Worm (Caenorhabditis elegans): ENCODE results near the gene srsx-3.

The srsx-3 gene

ce11 chrV:7893812-7894381, 43.2 kb downstream of the srsx-3 start, which contains the start of gene F40A3.6:
Gene F40A3.6 (minus strand): TSS chrV:7893862.
- TF ChIP-seq F13H6.1 (tag; optimal IDR thresholded peaks at IDR 0.05) = peak; percentile 34
- TF ChIP-seq sem-4 (tag; optimal IDR thresholded peaks at IDR 0.05) = peak; percentile 3
- no peak for TF ChIP-seq mdl-1 (tag; optimal IDR thresholded peaks at IDR 0.05)
- TF ChIP-seq nhr-10 (tag; optimal IDR thresholded peaks at IDR 0.05) = no peak
- TF ChIP-seq lsy-2 (tag; optimal IDR thresholded peaks at IDR 0.05) = peak in 1 of 2 experiments; percentile 44
- no peak for TF ChIP-seq mbf-1 (tag; optimal IDR thresholded peaks at IDR 0.05)
- peak; percentile 49 for TF ChIP-seq sma-9 (GFP tag; optimal IDR thresholded peaks at IDR 0.05)
- no peak for TF ChIP-seq sma-9 (tag; optimal IDR thresholded peaks at IDR 0.05)
- TF ChIP-seq nhr-129 (tag; optimal IDR thresholded peaks at IDR 0.05) = peak; percentile 92
- TF ChIP-seq C34F6.9 (tag; optimal IDR thresholded peaks at IDR 0.05) = peak; percentile 71
- TF ChIP-seq ztf-4 (tag; optimal IDR thresholded peaks at IDR 0.05) = no peak

ce11 chrV:7891230-7891629, 45.8 kb downstream of the srsx-3 start, which contains the start of gene F40A3.1:
Gene F40A3.1 (plus strand): TSS chrV:7891530.
- TF ChIP-seq lin-11 (tag; optimal IDR thresholded peaks at IDR 0.05) = no peak

ce11 chrV:7888036-7888435, 49.0 kb downstream of the srsx-3 start:
- TF ChIP-seq ztf-4 (tag; optimal IDR thresholded peaks at IDR 0.05) = no peak
- TF ChIP-seq fos-1 (tag; optimal IDR thresholded peaks at IDR 0.05) = peak; percentile 50

Data from whole organism, L2 larva.